Fruit fly (Drosophila melanogaster) whole organism, embryonic: Measurements from ENCODE around the gene frtz.

ENCODE experiments used
- ATbp ChIP-seq: fragments of 200-800 bp; sonication (Bioruptor generic); optimal IDR thresholded peaks from 2 replicates; lab custom pipeline; 2017; ENCODE audit warnings: missing biosample characterization, mild to moderate bottlenecking, missing genetic modification characterization, missing genetic modification reagents
- C15 ChIP-seq: fragments of 200-800 bp; sonication (Bioruptor generic); IDR thresholded peaks from 3 replicates; pipeline ENCODE4 v1.3.6; 2022; ENCODE audit warnings: missing biosample characterization, missing genetic modification characterization
- CG10321 ChIP-seq: fragments of 200-800 bp; sonication (Bioruptor generic); IDR thresholded peaks from 2 replicates; pipeline ENCODE4 v1.3.6; 2022; ENCODE audit warnings: missing biosample characterization, missing genetic modification characterization
- CG10462 ChIP-seq: fragments of 200-800 bp; sonication (Bioruptor generic); optimal IDR thresholded peaks from 2 replicates; lab custom pipeline; 2016; ENCODE audit warnings: missing biosample characterization, missing genetic modification characterization
- CG12236 ChIP-seq: fragments of 200-800 bp; sonication (Bioruptor generic); optimal IDR thresholded peaks from 2 replicates; lab custom pipeline; 2016; ENCODE audit warnings: missing biosample characterization, missing genetic modification characterization
- CG12744 ChIP-seq: fragments of 200-800 bp; sonication (Bioruptor generic); optimal IDR thresholded peaks from 2 replicates; lab custom pipeline; 2016; ENCODE audit warnings: missing biosample characterization, missing genetic modification characterization
- CG17328 ChIP-seq: fragments of 200-800 bp; sonication (Bioruptor generic); IDR thresholded peaks from 2 replicates; pipeline ENCODE4 v1.3.6; 2022; ENCODE audit warnings: missing biosample characterization, missing genetic modification characterization
- CG17385 ChIP-seq: fragments of 200-800 bp; sonication (Bioruptor generic); optimal IDR thresholded peaks from 3 replicates; lab custom pipeline; 2018; ENCODE audit warnings: missing biosample characterization, mild to moderate bottlenecking, missing genetic modification characterization
- CG17568 ChIP-seq: fragments of 200-800 bp; sonication (Bioruptor generic); optimal IDR thresholded peaks from 2 replicates; lab custom pipeline; 2018; ENCODE audit warnings: missing biosample characterization, mild to moderate bottlenecking, missing genetic modification characterization, moderate library complexity
- CG18476 ChIP-seq: fragments of 200-800 bp; sonication (Bioruptor generic); optimal IDR thresholded peaks from 2 replicates; lab custom pipeline; 2016; ENCODE audit warnings: missing biosample characterization, mild to moderate bottlenecking, missing genetic modification characterization
- CG2129 ChIP-seq: fragments of 200-800 bp; sonication (Bioruptor generic); IDR thresholded peaks from 2 replicates; pipeline ENCODE4 v1.3.6; 2022; ENCODE audit warnings: missing biosample characterization, missing genetic modification characterization; ENCODE audit not compliant: partially characterized antibody
- CG31365 ChIP-seq: fragments of 200-800 bp; sonication (Bioruptor generic); optimal IDR thresholded peaks from 2 replicates; lab custom pipeline; 2018; ENCODE audit warnings: missing biosample characterization, mild to moderate bottlenecking, missing genetic modification characterization
- CG33557 ChIP-seq: fragments of 200-800 bp; sonication (Bioruptor generic); optimal IDR thresholded peaks from 2 replicates; lab custom pipeline; 2019; ENCODE audit warnings: missing biosample characterization, mild to moderate bottlenecking, missing genetic modification characterization, moderate library complexity
- CG3726 ChIP-seq: fragments of 200-800 bp; sonication (Bioruptor generic); IDR thresholded peaks from 3 replicates; pipeline ENCODE4, ENCODE4 v1.3.6; 2022; ENCODE audit warnings: missing biosample characterization, missing genetic modification characterization
- CG7271 ChIP-seq: fragments of 200-800 bp; sonication (Bioruptor generic); optimal IDR thresholded peaks from 2 replicates; lab custom pipeline; 2018; ENCODE audit warnings: missing biosample characterization, mild to moderate bottlenecking, missing genetic modification characterization, moderate library complexity
- CG8089 ChIP-seq: fragments of 200-800 bp; sonication (Bioruptor generic); optimal IDR thresholded peaks from 3 replicates; lab custom pipeline; 2016; ENCODE audit warnings: missing biosample characterization, missing genetic modification characterization
- CG8281 ChIP-seq: fragments of 200-800 bp; sonication (Bioruptor generic); optimal IDR thresholded peaks from 2 replicates; lab custom pipeline; 2018; ENCODE audit warnings: missing biosample characterization, mild to moderate bottlenecking, missing genetic modification characterization, moderate library complexity
- CG8388 ChIP-seq: fragments of 200-800 bp; sonication (Bioruptor generic); optimal IDR thresholded peaks from 2 replicates; lab custom pipeline; 2019; ENCODE audit warnings: missing biosample characterization, mild to moderate bottlenecking, missing genetic modification characterization, moderate library complexity
- CG8924 ChIP-seq: fragments of 200-800 bp; optimal IDR thresholded peaks from 3 replicates; lab custom pipeline; 2019; ENCODE audit warnings: missing biosample characterization, mild to moderate bottlenecking, missing genetic modification characterization, moderate library complexity
- CG9932 ChIP-seq: fragments of 200-800 bp; sonication (Bioruptor generic); IDR thresholded peaks from 2 replicates; pipeline ENCODE4 v1.3.6; 2022; ENCODE audit warnings: missing biosample characterization, missing genetic modification characterization
- Camta ChIP-seq: fragments of 200-800 bp; sonication (Bioruptor generic); optimal IDR thresholded peaks from 2 replicates; lab custom pipeline; 2016; ENCODE audit warnings: missing biosample characterization, missing genetic modification characterization
- Fer3 ChIP-seq: fragments of 200-800 bp; sonication (Bioruptor generic); optimal IDR thresholded peaks from 2 replicates; lab custom pipeline; 2018; ENCODE audit warnings: missing biosample characterization, mild to moderate bottlenecking, missing genetic modification characterization, moderate library complexity
- Gug ChIP-seq: fragments of 200-800 bp; sonication (Bioruptor generic); IDR thresholded peaks from 4 replicates; pipeline ENCODE4 v1.3.6; 2022; ENCODE audit warnings: missing biosample characterization, missing genetic modification characterization
- H15 ChIP-seq: fragments of 200-800 bp; sonication (Bioruptor generic); IDR thresholded peaks from 3 replicates; pipeline ENCODE4 v1.3.6; 2022; ENCODE audit warnings: missing biosample characterization, missing genetic modification characterization
- Hr39 ChIP-seq: fragments of >200 bp; optimal IDR thresholded peaks from 2 replicates; lab custom pipeline; 2017
- Hsf ChIP-seq: fragments of 200-800 bp; sonication (Bioruptor generic); optimal IDR thresholded peaks from 3 replicates; lab custom pipeline; 2016; ENCODE audit warnings: missing biosample characterization, missing genetic modification characterization
- MESR4 ChIP-seq: fragments of 200-800 bp; sonication (Bioruptor generic); optimal IDR thresholded peaks from 2 replicates; lab custom pipeline; 2018; ENCODE audit warnings: missing biosample characterization, mild to moderate bottlenecking, missing genetic modification characterization, moderate library complexity
- Mes4 ChIP-seq: fragments of 200-800 bp; sonication (Bioruptor generic); optimal IDR thresholded peaks from 2 replicates; lab custom pipeline; 2016; ENCODE audit warnings: missing biosample characterization, missing genetic modification characterization
- Ravus ChIP-seq: fragments of 200-800 bp; sonication (Bioruptor generic); IDR thresholded peaks from 2 replicates; pipeline ENCODE4 v1.3.6; 2022; ENCODE audit warnings: missing biosample characterization, missing genetic modification characterization
- Ssrp ChIP-seq: fragments of 200-800 bp; sonication (Bioruptor generic); optimal IDR thresholded peaks from 2 replicates; lab custom pipeline; 2018; ENCODE audit warnings: missing biosample characterization, mild to moderate bottlenecking, missing genetic modification characterization, moderate library complexity
- YL-1 ChIP-seq: fragments of 200-800 bp; sonication (Bioruptor generic); optimal IDR thresholded peaks from 3 replicates; lab custom pipeline; 2017; ENCODE audit warnings: missing biosample characterization, mild to moderate bottlenecking, missing genetic modification characterization
- ato ChIP-seq: fragments of 200-800 bp; sonication (Bioruptor generic); IDR thresholded peaks from 2 replicates; pipeline ENCODE4 v1.3.6; 2022; ENCODE audit warnings: missing biosample characterization, missing genetic modification characterization; ENCODE audit not compliant: partially characterized antibody
- bab2 ChIP-seq: fragments of 200-800 bp; sonication (Bioruptor generic); optimal IDR thresholded peaks from 2 replicates; lab custom pipeline; 2016; ENCODE audit warnings: missing biosample characterization, missing genetic modification characterization
- cato ChIP-seq: fragments of 200-800 bp; sonication (Bioruptor generic); optimal IDR thresholded peaks from 2 replicates; lab custom pipeline; 2016; ENCODE audit warnings: missing biosample characterization, missing genetic modification characterization, borderline replicate concordance
- chm ChIP-seq: fragments of 200-800 bp; sonication (Bioruptor generic); IDR thresholded peaks from 2 replicates; pipeline ENCODE4 v1.3.6; 2022; ENCODE audit warnings: missing biosample characterization, missing genetic modification characterization
- dysf ChIP-seq: fragments of 200-800 bp; sonication (Bioruptor generic); IDR thresholded peaks from 3 replicates; pipeline ENCODE4 v1.3.6; 2022; ENCODE audit warnings: missing biosample characterization, missing genetic modification characterization
- gem ChIP-seq: fragments of 200-800 bp; sonication (Bioruptor generic); optimal IDR thresholded peaks from 2 replicates; lab custom pipeline; 2019; ENCODE audit warnings: missing biosample characterization, mild to moderate bottlenecking, missing genetic modification characterization, moderate library complexity
- gfzf ChIP-seq: fragments of 200-800 bp; sonication (Bioruptor generic); optimal IDR thresholded peaks from 2 replicates; lab custom pipeline; 2016; ENCODE audit warnings: missing biosample characterization, mild to moderate bottlenecking, missing genetic modification characterization, moderate library complexity
- gro ChIP-seq: fragments of 200-800 bp; sonication (Bioruptor generic); optimal IDR thresholded peaks from 2 replicates; lab custom pipeline; 2016; ENCODE audit warnings: missing biosample characterization, missing genetic modification characterization
- ham ChIP-seq: fragments of 200-800 bp; sonication (Bioruptor generic); IDR thresholded peaks from 2 replicates; pipeline ENCODE4 v1.3.6; 2022; ENCODE audit warnings: missing biosample characterization, missing genetic modification characterization
- jing ChIP-seq: fragments of 200-800 bp; sonication (Bioruptor generic); optimal IDR thresholded peaks from 2 replicates; lab custom pipeline; 2018; ENCODE audit warnings: missing biosample characterization, mild to moderate bottlenecking, missing genetic modification characterization
- knrl ChIP-seq: fragments of 200-800 bp; sonication (Bioruptor generic); IDR thresholded peaks from 3 replicates; pipeline ENCODE4 v1.3.6; 2022; ENCODE audit warnings: missing biosample characterization, missing genetic modification characterization; ENCODE audit not compliant: partially characterized antibody
- lab ChIP-seq: fragments of 200-800 bp; sonication (Bioruptor generic); optimal IDR thresholded peaks from 3 replicates; lab custom pipeline; 2017; ENCODE audit warnings: missing biosample characterization, missing genetic modification characterization, mild to moderate bottlenecking, moderate library complexity, missing genetic modification reagents
- repo ChIP-seq: fragments of 200-800 bp; sonication (Bioruptor generic); optimal IDR thresholded peaks from 2 replicates; lab custom pipeline; 2016; ENCODE audit warnings: missing biosample characterization, missing genetic modification characterization
- ro ChIP-seq: fragments of 200-800 bp; sonication (Bioruptor generic); IDR thresholded peaks from 2 replicates; pipeline ENCODE4 v1.3.6; 2022; ENCODE audit warnings: missing biosample characterization, missing genetic modification characterization
- so ChIP-seq: fragments of 200-800 bp; sonication (Bioruptor generic); IDR thresholded peaks from 3 replicates; pipeline ENCODE4 v1.3.6; 2022; ENCODE audit warnings: missing biosample characterization, missing genetic modification characterization
- tup ChIP-seq: fragments of 200-800 bp; sonication (Bioruptor generic); optimal IDR thresholded peaks from 2 replicates; lab custom pipeline; 2016; ENCODE audit warnings: missing biosample characterization, mild to moderate bottlenecking, missing genetic modification characterization, moderate library complexity
- twi ChIP-seq: fragments of 200-800 bp; optimal IDR thresholded peaks from 2 replicates; lab custom pipeline; 2019; ENCODE audit warnings: missing biosample characterization, mild to moderate bottlenecking, missing genetic modification characterization, moderate library complexity
- tx ChIP-seq: fragments of 200-800 bp; sonication (Bioruptor generic); optimal IDR thresholded peaks from 2 replicates; lab custom pipeline; 2016; ENCODE audit warnings: missing biosample characterization, missing genetic modification characterization
- vfl ChIP-seq: fragments of 200-800 bp; sonication (Bioruptor generic); optimal IDR thresholded peaks from 2 replicates; lab custom pipeline; 2016; ENCODE audit warnings: missing biosample characterization, missing genetic modification characterization

The frtz gene

DNA sequence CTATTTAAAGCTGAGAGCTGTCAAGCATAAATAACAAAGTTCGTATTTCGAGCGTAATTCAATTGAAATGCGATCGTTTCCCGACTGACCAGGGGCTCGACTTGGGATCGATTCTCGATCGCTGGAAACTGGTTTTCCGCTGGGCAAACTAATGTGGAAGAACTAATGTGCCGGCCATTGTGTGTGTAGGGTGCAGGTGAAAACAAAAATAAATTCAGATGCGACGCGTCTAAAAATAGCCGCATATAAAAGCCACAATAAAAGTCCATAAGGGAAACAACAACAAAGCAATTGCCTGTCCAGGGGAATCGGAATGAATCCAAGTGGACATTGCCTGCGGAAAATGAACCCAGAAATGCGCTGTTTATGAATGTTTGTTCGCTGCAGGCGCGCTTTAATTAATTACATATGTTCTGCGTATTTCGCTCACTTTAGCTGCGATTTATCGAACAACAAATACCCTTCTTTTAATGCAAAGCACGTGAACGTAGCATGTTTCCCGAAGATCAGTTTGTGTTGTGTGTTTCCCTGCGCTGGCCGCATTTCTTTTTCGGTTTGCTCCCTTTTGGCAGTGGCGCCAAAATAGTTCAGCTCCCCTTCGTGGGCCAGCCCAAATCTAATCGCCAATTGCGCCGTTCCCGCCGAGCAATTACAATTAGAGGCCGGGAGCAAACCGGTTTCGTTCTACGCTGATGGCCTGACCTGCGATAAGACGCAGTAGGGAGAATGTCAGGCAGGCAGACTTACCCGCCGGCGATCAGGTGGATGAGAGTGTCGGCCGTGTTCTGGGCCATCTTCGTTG is 7.7 kb upstream of the frtz start (continued):
- TF ChIP-seq chm (GFP tag; lab: Robert Waterston, UW) (0 out of 2 replicates have a peak, but pooled peaks have one; percentile 46), CG17568 (GFP tag; lab: Kevin White, UChicago) (no peak), YL-1 (no peak), ATbp (GFP tag; lab: Kevin White, UChicago) (no peak), Hr39 (no peak), CG10462 (GFP tag; lab: Kevin White, UChicago) (no peak), CG17328 (no peak), CG31365 (tag; lab: Kevin White, UChicago) (no peak), CG2129 (GFP tag; lab: Robert Waterston, UW) (no peak), ro (no peak), so (GFP tag; lab: Robert Waterston, UW) (no peak), Hsf (no peak), CG33557 (no peak), jing (GFP tag; lab: Kevin White, UChicago) (no peak), CG10321 (GFP tag; lab: Robert Waterston, UW) (no peak), tx (GFP tag; lab: Kevin White, UChicago) (no peak), ato (GFP tag; lab: Robert Waterston, UW) (no peak), gfzf (GFP tag; lab: Kevin White, UChicago) (no peak), tup (GFP tag; lab: Kevin White, UChicago) (no peak), CG12236 (GFP tag; lab: Kevin White, UChicago) (no peak), H15 (no peak), CG18476 (GFP tag; lab: Kevin White, UChicago) (no peak), CG7271 (tag; lab: Kevin White, UChicago) (no peak), CG8388 (GFP tag; lab: Kevin White, UChicago) (no peak), Mes4 (no peak), MESR4 (GFP tag; lab: Kevin White, UChicago) (no peak), CG8281 (tag; lab: Kevin White, UChicago) (no peak), Gug (GFP tag; lab: Robert Waterston, UW) (no peak), C15 (no peak), CG12744 (GFP tag; lab: Kevin White, UChicago) (no peak), repo (GFP tag; lab: Kevin White, UChicago) (no peak), gem (tag; lab: Kevin White, UChicago) (peak; percentile 49), CG3726 (GFP tag; lab: Robert Waterston, UW) (no peak), Ravus (GFP tag; lab: Robert Waterston, UW) (no peak), CG8089 (no peak), twi (peak; percentile 52), knrl (GFP tag; lab: Robert Waterston, UW) (no peak), Camta (GFP tag; lab: Kevin White, UChicago) (no peak), Fer3 (tag; lab: Kevin White, UChicago) (peak; percentile 11), gro (GFP tag; lab: Kevin White, UChicago) (no peak), CG8924 (peak; percentile 19), CG9932 (GFP tag; lab: Robert Waterston, UW) (peak; percentile 30), ham (GFP tag; lab: Robert Waterston, UW) (no peak), CG17385 (GFP tag; lab: Kevin White, UChicago) (peak; percentile 12), dysf (GFP tag; lab: Robert Waterston, UW) (no peak; the same call in 2 of the 3 replicates), vfl (GFP tag; lab: Kevin White, UChicago) (no peak), bab2 (GFP tag; lab: Kevin White, UChicago) (no peak), lab (peak; percentile 20), cato (GFP tag; lab: Kevin White, UChicago) (peak; percentile 9), Ssrp (tag; lab: Kevin White, UChicago) (no peak)
